Worm (Caenorhabditis elegans): ENCODE data around the gene fbxb-59.

DNA sequence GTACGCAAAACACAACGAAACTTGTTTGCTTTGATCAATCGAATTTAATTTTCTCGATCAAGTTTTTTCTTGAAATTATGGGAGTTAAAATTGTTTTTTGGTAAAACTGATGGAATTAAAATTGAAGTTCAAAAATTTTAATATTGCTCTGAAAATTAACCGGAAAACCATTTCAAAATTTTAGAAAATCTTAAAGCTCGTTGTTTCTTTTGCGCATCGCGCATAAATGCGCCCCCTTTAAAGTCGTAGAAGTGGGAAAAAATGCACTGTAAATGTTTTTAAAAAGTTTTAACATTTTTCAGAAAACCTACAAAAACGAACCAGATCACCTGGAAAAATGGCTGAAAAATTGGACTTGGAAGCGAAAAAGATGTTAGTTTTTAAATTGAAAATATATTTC is 2.9 kb downstream of the fbxb-59 start, which contains the start of gene fbxa-113:
- TF ChIP-seq flt-1 (GFP tag; IDR thresholded peaks at IDR 0.05) (no peak), ztf-29 (GFP tag; IDR thresholded peaks at IDR 0.05) (no peak), T22C8.4 (GFP tag; IDR thresholded peaks at IDR 0.05) (no peak), ref-1 (GFP tag; conservative IDR thresholded peaks at IDR 0.05) (no peak), klf-2 (GFP tag; conservative IDR thresholded peaks at IDR 0.05) (no peak)
